Fruit fly (Drosophila melanogaster) whole organism: Measurements from ENCODE around the gene CG43049.

Experiments
- CG8478 ChIP-seq: fragments of >200 bp; optimal IDR thresholded peaks from 2 replicates; lab custom pipeline; 2018; ENCODE audit warnings: inconsistent platforms
- Dll ChIP-seq: fragments of >200 bp; optimal IDR thresholded peaks from 2 replicates; lab custom pipeline; 2017
- EcR ChIP-seq, 2 experiments: fragments of >200 bp; optimal IDR thresholded peaks; 2 replicates each; lab custom pipeline; 2017; ENCODE audit warnings: missing biosample characterization in 2 of 2, missing genetic modification characterization in 2 of 2, missing genetic modification reagents in 2 of 2
- pan ChIP-seq: fragments of >200 bp; optimal IDR thresholded peaks from 2 replicates; lab custom pipeline; 2017
- psq ChIP-seq: fragments of >200 bp; optimal IDR thresholded peaks from 2 replicates; lab custom pipeline; 2017
- usp ChIP-seq: fragments of >200 bp; optimal IDR thresholded peaks from 2 replicates; lab custom pipeline; 2017; ENCODE audit warnings: missing biosample characterization, missing genetic modification characterization, mixed read lengths

Gene CG43049

DNA sequence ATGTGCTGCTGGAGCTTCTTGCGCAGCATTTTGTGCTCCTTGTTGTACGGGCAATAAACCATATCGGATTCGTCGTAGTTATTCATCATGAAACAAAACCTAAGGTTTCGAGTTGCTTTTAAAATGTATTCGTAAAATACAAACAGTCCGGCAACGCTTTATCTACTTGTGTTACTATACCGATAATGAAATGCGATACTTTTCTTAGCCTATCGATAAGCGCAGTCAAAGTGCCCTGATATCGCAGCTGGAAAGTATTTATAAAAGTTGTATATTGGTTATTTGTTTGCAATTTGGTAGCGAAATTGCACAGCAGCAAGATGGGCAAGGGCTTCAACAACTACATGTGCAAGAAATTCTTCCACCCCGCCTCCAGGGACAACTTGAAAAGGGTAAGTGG, 23.5 kb upstream of the CG43049 start, which contains the start of the genes arx and CG6843:
Gene arx, minus strand, starts transcription at position 144 of the 400 bp plus-strand sequence.
Gene CG6843, plus strand, starts transcription at position 184 of the 400 bp plus-strand sequence.
- TF ChIP-seq EcR (GFP tag; optimal IDR thresholded peaks at IDR 0.05; lab: Kevin White, UChicago) = no peak
- TF ChIP-seq Dll (lab: Kevin White, UChicago) = no peak
- TF ChIP-seq CG8478 (lab: Kevin White, UChicago) = no peak
- no peak for TF ChIP-seq pan (lab: Kevin White, UChicago)
- no peak for TF ChIP-seq usp (GFP tag; lab: Kevin White, UChicago)
- TF ChIP-seq psq = no peak

DNA sequence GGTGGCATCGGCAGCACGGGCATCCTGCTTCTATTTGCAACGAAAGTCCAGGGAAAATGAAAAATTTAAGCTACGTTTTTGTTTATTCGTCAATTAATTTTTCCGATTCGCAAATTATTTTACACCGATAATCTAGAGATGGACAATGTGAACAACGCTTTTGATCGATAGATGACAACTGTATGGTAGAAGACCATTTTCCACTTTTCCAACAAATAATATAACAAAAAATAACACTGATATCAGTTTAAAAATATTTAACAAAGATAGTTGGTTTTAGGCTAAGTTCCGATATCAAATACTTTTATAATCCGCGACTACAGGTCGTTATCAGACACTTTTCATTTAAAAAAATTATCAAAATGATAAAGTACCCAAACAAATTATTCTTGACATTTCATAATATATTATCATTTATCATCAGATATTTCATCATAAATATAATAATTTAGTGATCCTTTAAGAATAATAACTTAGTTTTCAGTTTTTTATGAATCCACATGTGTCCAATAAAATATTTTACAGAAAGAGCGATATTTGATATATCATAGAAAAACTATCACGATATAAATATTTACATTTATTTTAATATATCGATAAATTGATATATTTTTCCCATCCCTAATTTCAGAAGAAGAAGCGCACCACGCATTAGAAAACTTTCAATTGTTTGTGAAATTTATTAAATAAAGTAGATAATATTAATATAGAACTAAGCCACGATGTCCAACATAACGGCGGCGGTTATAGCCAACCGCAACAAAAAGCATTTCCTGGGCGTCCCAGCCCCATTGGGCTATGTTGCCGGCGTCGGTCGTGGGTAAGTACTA, 19.9 kb upstream of the CG43049 start, which contains the start of the genes CSN1b and Prp6:
Gene CSN1b, minus strand, starts transcription at position 159 of the 830 bp plus-strand sequence.
Gene Prp6, plus strand, starts transcription at position 601 of the 830 bp plus-strand sequence.
- TF ChIP-seq CG8478 (lab: Kevin White, UChicago) (no peak), Dll (lab: Kevin White, UChicago) (no peak)

DNA sequence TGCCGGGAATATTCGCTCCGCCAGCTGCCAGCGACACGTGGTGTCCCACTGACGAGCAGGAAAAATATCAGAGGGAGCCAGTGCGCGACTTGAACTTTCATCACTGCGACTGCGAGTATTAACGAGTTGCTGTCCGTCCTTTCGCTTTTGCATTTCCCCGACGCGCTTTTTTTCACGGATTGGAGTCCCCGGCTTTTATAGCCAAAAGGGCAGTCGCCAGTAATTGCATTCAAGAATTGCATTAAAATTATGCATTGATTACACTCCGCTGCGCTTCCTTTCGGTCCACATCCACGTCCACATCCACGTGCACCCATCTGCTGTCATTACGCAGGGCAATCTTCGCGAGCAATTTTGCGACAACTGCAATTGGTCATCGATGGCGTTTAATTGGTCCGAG, 13.8 kb upstream of the CG43049 start, which contains the start of gene Ir75d:
Gene Ir75d, minus strand, starts transcription at position 101 of the 400 bp plus-strand sequence.
- TF ChIP-seq psq = no peak
- no peak for TF ChIP-seq Dll (lab: Kevin White, UChicago)
- no peak for TF ChIP-seq usp (GFP tag; lab: Kevin White, UChicago)

DNA sequence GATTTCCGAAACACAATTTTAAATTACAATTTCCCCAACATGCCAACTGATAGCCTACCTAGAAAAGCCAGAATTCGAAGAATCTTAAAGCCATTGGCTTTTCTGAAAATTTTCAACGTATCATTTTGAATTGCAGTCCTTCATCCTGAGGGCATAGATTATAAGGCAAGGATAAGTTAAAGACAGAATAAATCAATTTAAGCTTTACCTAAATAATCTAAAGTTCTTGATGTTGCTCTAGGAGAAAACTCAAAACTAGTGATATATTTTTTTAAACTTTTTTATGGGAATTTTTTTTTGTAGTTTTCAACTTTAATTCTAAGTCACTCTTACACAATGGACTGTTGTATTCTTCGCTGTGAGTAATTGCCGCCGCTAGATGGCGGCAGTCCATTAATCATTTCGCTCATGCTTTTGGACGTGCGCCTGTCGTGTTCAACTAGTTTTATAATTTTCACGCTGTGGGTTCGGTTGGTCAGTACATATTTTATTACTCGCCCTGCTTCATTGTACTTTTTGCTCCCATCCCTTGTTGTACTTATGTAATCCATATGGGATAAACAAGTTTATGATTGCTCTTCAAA, 10.7 kb upstream of the CG43049 start, which contains the start of gene COX6AL2:
Gene COX6AL2, minus strand, starts transcription at position 51 of the 584 bp plus-strand sequence.
- TF ChIP-seq psq = no peak
- TF ChIP-seq usp (GFP tag; lab: Kevin White, UChicago) = no peak
- no peak for TF ChIP-seq EcR (GFP tag; optimal IDR thresholded peaks at IDR 0.05; lab: Kevin White, UChicago)
- no peak for TF ChIP-seq CG8478 (lab: Kevin White, UChicago)
- no peak for TF ChIP-seq pan (lab: Kevin White, UChicago)

DNA sequence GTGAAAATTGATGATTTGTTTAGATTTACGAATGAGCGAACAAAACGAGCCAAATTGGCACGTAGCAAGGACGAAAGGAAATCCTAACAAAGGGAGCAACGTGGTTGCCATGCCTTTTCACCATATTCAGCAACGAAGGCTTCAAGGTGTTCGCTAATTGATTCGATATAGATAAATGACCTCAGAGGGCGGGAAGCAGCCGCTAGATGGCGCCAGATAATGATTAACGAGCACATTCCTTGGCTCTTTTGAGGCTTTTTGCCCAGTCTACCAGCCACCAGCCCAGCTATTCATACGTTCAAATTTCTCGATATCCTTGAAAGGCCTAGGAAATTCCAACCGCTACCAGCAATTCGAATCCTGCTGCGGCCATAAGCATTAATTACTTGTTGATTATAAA, 8.4 kb upstream of the CG43049 start:
- no peak for TF ChIP-seq CG8478 (lab: Kevin White, UChicago)
- TF ChIP-seq pan (lab: Kevin White, UChicago) = no peak
- TF ChIP-seq EcR (GFP tag; optimal IDR thresholded peaks at IDR 0.05; lab: Kevin White, UChicago) = no peak
- no peak for TF ChIP-seq usp (GFP tag; lab: Kevin White, UChicago)
- TF ChIP-seq psq = no peak
- TF ChIP-seq Dll (lab: Kevin White, UChicago) = no peak

DNA sequence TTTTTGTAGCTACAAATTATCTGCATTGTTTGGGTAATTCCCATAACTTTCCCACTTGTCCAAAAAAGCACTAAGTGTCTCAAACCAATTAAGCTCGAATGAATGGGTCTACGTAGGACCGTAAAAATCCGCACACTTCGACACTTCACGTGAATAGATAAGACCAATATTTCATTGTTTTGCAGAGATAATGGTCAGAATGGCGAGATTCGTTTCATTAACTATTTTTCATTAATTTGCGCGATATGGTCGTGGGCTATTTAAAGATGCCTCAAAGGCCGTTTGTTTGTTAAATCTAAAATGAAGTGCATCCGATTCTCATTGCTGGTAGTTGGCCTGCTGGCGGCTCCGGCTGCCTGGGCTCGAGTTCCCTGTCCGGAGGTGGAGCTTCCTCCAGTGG, 7.6 kb upstream of the CG43049 start, which contains the start of gene CG6839:
Gene CG6839, plus strand, starts transcription at position 301 of the 400 bp plus-strand sequence.
- TF ChIP-seq EcR (GFP tag; optimal IDR thresholded peaks at IDR 0.05; lab: Kevin White, UChicago) (no peak), psq (no peak), pan (lab: Kevin White, UChicago) (no peak), Dll (lab: Kevin White, UChicago) (no peak)

DNA sequence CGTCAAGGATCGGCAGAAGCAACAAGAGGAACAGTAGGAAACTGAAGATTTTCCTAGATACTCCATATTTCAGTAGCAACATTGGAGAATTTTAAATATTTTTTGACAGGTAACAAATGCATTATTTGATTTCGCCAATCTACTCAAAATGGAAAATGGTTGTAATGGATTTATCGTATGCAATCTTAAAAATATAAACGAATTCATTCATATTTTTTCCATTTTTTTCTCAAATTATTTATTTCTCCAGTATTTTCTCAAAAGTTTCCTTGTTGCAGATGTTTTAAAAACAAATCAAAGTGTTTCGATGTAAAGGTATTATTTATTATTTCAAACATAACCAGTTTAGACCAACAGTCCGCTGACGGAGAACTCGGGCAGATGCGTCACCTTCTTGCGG, 4.7 kb upstream of the CG43049 start, which contains the start of gene CG18223:
Gene CG18223, minus strand, starts transcription at position 101 of the 400 bp plus-strand sequence.
- TF ChIP-seq EcR (GFP tag; optimal IDR thresholded peaks at IDR 0.05; lab: Kevin White, UChicago) = no peak

DNA sequence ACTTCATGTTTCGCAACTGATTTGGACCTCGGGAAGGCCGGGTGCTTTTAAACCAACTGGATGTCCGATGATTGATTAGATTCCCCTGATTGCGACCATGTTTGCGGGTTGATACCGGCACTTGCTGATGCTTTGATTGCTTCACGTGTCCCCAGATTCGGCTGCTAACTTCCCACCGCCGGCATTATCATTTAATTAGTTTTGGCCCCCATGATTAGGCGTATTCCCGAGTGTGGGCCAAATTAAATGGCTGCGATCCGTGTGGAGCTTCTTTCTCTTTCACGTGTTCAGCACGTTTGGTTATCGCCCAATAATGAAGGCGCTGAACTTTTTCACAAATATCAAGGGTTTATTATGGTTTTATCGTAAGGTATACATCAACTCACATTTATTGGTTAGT, 2.8 kb upstream of the CG43049 start, which contains the start of gene CG3819:
Gene CG3819, minus strand, starts transcription at position 23 of the 400 bp plus-strand sequence.
- TF ChIP-seq usp (GFP tag; lab: Kevin White, UChicago) (no peak), Dll (lab: Kevin White, UChicago) (no peak), psq (no peak), CG8478 (lab: Kevin White, UChicago) (no peak), EcR (GFP tag; optimal IDR thresholded peaks at IDR 0.05; lab: Kevin White, UChicago) (no peak), pan (lab: Kevin White, UChicago) (no peak)

DNA sequence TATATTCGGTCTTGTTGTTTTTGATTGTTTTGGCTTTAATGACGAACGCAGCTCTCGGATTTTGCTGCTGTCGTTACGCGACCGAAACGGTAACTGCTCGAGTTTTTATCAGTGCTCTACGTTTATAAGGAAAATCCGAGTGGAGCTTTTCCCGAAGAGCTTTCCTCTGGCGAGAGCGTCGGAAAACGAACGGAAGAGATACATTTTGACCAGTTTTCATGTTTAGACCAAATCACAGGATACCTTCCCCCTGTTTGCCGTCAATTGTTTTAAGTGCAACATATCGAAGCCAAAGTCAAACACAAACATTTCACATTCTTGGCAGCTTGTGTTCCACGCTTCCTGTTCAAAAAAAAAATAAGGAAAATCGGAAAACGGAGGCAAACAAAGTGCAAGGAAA, 21.0 kb downstream of the CG43049 start, which contains the start of gene CG32204:
Gene CG32204, minus strand, starts transcription at position 101 of the 400 bp plus-strand sequence.
- TF ChIP-seq EcR (GFP tag; optimal IDR thresholded peaks at IDR 0.05; lab: Kevin White, UChicago) (no peak), psq (no peak)

DNA sequence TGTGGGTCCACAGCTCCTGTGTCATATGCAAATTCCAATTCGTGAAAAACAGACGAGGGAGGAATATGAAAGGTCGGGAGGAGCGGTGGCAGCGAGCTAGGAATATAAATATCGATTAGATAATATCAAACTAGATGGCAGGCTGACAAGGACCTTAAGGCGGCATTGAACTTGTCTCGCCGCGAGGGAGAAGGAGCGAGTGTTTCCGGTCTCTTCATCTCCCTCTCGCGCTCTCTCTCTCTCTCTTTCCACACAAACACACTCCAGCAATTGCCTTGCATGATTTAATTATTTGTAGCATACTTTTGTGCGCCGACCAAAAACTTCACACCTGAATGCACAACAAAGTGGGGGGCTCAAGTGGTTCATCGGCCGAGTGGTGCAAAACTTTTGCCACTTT, 22.1 kb downstream of the CG43049 start:
- TF ChIP-seq psq (no peak), Dll (lab: Kevin White, UChicago) (no peak), pan (lab: Kevin White, UChicago) (no peak), CG8478 (lab: Kevin White, UChicago) (no peak), usp (GFP tag; lab: Kevin White, UChicago) (no peak), EcR (GFP tag; optimal IDR thresholded peaks at IDR 0.05; lab: Kevin White, UChicago) (no peak)

DNA sequence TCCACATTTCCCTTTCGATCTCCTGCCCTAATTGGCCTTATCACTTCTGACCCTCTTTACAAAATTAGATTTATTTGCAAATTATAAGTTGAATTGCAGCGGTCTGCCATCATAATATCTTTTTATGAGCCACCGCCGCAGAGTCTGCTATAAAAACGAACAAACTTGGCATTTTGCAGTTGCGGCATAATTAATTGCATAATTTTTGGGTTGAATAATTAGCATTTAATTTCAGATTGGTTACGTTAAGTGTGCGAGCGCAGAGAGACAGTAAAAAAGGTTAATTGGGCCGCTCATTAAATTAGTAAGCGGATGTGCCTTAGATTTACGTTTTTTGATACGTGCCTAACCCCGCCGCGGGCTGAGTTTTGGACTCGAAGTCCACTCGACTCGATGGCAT, 24.2 kb downstream of the CG43049 start:
- TF ChIP-seq psq (no peak), EcR (GFP tag; optimal IDR thresholded peaks at IDR 0.05; lab: Kevin White, UChicago) (no peak), Dll (lab: Kevin White, UChicago) (no peak)

DNA sequence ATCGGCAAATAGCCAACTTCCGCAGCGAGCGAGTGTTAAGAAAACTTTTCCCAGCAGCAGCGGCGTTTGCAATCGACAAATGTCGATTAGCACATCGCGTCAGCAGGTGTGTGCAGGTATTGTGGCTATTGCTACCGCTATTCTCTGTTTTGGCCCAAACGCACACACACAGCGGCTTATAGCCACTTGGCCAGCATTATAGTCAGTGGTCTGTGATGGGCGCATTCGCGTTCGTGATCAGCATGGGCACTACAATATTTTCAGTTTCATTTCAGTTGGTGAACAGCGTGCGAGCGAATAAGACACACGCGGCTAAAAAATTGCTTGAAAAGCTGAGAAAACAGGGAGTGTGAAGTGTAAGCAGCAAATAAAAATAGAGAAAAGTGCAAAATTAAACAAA, 25.5 kb downstream of the CG43049 start, which contains the start of gene CG6836:
Gene CG6836, plus strand, starts transcription at position 271 of the 400 bp plus-strand sequence.
- no peak for TF ChIP-seq Dll (lab: Kevin White, UChicago)
- no peak for TF ChIP-seq EcR (GFP tag; optimal IDR thresholded peaks at IDR 0.05; lab: Kevin White, UChicago)
- TF ChIP-seq usp (GFP tag; lab: Kevin White, UChicago) = no peak
- no peak for TF ChIP-seq pan (lab: Kevin White, UChicago)
